Worm (Caenorhabditis elegans) whole organism, L4 larva: ENCODE data around the gene F53F1.3.

Experiments
- F10B5.3 ChIP-seq: sonication (generic microtip); optimal IDR thresholded peaks from 2 replicates; lab custom pipeline; 2016; ENCODE audit warnings: mild to moderate bottlenecking, missing genetic modification characterization, missing compliant biosample characterization
- R02D3.7 ChIP-seq: fragments of 150-350 bp; sonication (generic microtip); optimal IDR thresholded peaks from 3 replicates; lab custom pipeline; 2014; ENCODE audit warnings: missing biosample characterization, missing genetic modification characterization
- T26A8.4 ChIP-seq: fragments of 200-800 bp; sonication (Bioruptor generic); IDR thresholded peaks from 2 replicates; pipeline ENCODE4 v1.3.6; 2022; ENCODE audit warnings: missing genetic modification characterization, missing compliant biosample characterization
- ces-1 ChIP-seq: fragments of 150-350 bp; sonication (generic microtip); optimal IDR thresholded peaks from 4 replicates; lab custom pipeline; 2014; ENCODE audit warnings: missing biosample characterization, missing genetic modification reagents, missing genetic modification characterization
- dpl-1 ChIP-seq: fragments of 150-350 bp; optimal IDR thresholded peaks from 2 replicates; lab custom pipeline; 2014; ENCODE audit warnings: missing biosample characterization, missing genetic modification reagents, missing genetic modification characterization
- fos-1 ChIP-seq: fragments of 150-350 bp; optimal IDR thresholded peaks from 2 replicates; lab custom pipeline; 2014; ENCODE audit warnings: missing biosample characterization, missing genetic modification characterization
- lim-7 ChIP-seq: fragments of 200-800 bp; sonication (Bioruptor generic); IDR thresholded peaks from 2 replicates; pipeline ENCODE4 v1.3.6; 2022; ENCODE audit warnings: missing genetic modification characterization, missing compliant biosample characterization
- lin-13 ChIP-seq: fragments of 150-350 bp; optimal IDR thresholded peaks from 2 replicates; lab custom pipeline; 2014; ENCODE audit warnings: missing biosample characterization, missing genetic modification reagents, missing genetic modification characterization
- lin-15B ChIP-seq: fragments of 150-350 bp; sonication (generic microtip); optimal IDR thresholded peaks from 3 replicates; lab custom pipeline; 2014; ENCODE audit warnings: missing biosample characterization, missing genetic modification characterization
- nhr-11 ChIP-seq: fragments of 150-350 bp; optimal IDR thresholded peaks from 2 replicates; lab custom pipeline; 2014; ENCODE audit warnings: missing biosample characterization, missing genetic modification characterization
- pqm-1 ChIP-seq: sonication (generic microtip); optimal IDR thresholded peaks from 2 replicates; lab custom pipeline; 2017; ENCODE audit warnings: missing biosample characterization, missing genetic modification characterization
- saeg-2 ChIP-seq: fragments of 200-800 bp; sonication (Bioruptor generic); IDR thresholded peaks from 2 replicates; pipeline ENCODE4 v1.3.6; 2022; ENCODE audit warnings: missing genetic modification reagents, missing genetic modification characterization, missing compliant biosample characterization
- ztf-11 ChIP-seq: fragments of 150-350 bp; optimal IDR thresholded peaks from 2 replicates; lab custom pipeline; 2014; ENCODE audit warnings: missing biosample characterization, missing genetic modification characterization

ce11 chrV:13414585-13414984 lies 6.5 kb downstream of the F53F1.3 start, which contains the start of gene cut-2:
- TF ChIP-seq T26A8.4 (GFP tag; lab: Robert Waterston, UW), result no peak
- TF ChIP-seq fos-1, result no peak
- TF ChIP-seq nhr-11 (tag; lab: Kevin White, UChicago), result no peak
- no peak for TF ChIP-seq pqm-1 (tag; lab: Kevin White, UChicago)
- TF ChIP-seq R02D3.7 (tag; lab: Kevin White, UChicago), result no peak
- no peak for TF ChIP-seq dpl-1
- no peak for TF ChIP-seq lim-7 (GFP tag; lab: Robert Waterston, UW)
- no peak for TF ChIP-seq saeg-2 (GFP tag; lab: Robert Waterston, UW)
- no peak for TF ChIP-seq F10B5.3
- no peak for TF ChIP-seq ces-1 (GFP tag; lab: Kevin White, UChicago)
- no peak for TF ChIP-seq ztf-11 (tag; lab: Kevin White, UChicago)
- TF ChIP-seq lin-13 (GFP tag; lab: Kevin White, UChicago), result no peak
- TF ChIP-seq lin-15B (tag; lab: Kevin White, UChicago), result no peak
